Fruit fly (Drosophila melanogaster) whole organism, embryonic: ENCODE results near the gene Rad9.

Experiments
- Bgb ChIP-seq: fragments of 200-800 bp; sonication (Bioruptor generic); IDR thresholded peaks from 2 replicates; pipeline ENCODE4 v1.3.6; 2022; ENCODE audit warnings: missing biosample characterization, missing genetic modification characterization; ENCODE audit not compliant: partially characterized antibody
- CG11085 ChIP-seq: fragments of 200-800 bp; sonication (Bioruptor generic); IDR thresholded peaks from 2 replicates; pipeline ENCODE4 v1.3.6; 2022; ENCODE audit warnings: missing biosample characterization, missing genetic modification characterization
- CG12071 ChIP-seq: fragments of 200-800 bp; sonication (Bioruptor generic); optimal IDR thresholded peaks from 3 replicates; lab custom pipeline; 2018; ENCODE audit warnings: missing biosample characterization, mild to moderate bottlenecking, missing genetic modification characterization
- CG14050 ChIP-seq: fragments of 200-800 bp; sonication (Bioruptor generic); IDR thresholded peaks from 3 replicates; pipeline ENCODE4 v1.3.6; 2022; ENCODE audit warnings: missing biosample characterization, missing genetic modification characterization
- CG17385 ChIP-seq: fragments of 200-800 bp; sonication (Bioruptor generic); optimal IDR thresholded peaks from 3 replicates; lab custom pipeline; 2018; ENCODE audit warnings: missing biosample characterization, mild to moderate bottlenecking, missing genetic modification characterization
- CG17568 ChIP-seq: fragments of 200-800 bp; sonication (Bioruptor generic); optimal IDR thresholded peaks from 2 replicates; lab custom pipeline; 2018; ENCODE audit warnings: missing biosample characterization, mild to moderate bottlenecking, missing genetic modification characterization, moderate library complexity
- CG17612 ChIP-seq: fragments of 200-800 bp; sonication (Bioruptor generic); IDR thresholded peaks from 2 replicates; pipeline ENCODE4 v1.3.6; 2022; ENCODE audit warnings: missing biosample characterization, missing genetic modification characterization
- CG4617 ChIP-seq: fragments of 200-800 bp; sonication (Bioruptor generic); optimal IDR thresholded peaks from 3 replicates; lab custom pipeline; 2016; ENCODE audit warnings: missing biosample characterization, missing genetic modification characterization, borderline replicate concordance
- CG6272 ChIP-seq: fragments of 200-800 bp; sonication (Bioruptor generic); IDR thresholded peaks from 2 replicates; pipeline ENCODE4 v1.3.6; 2022; ENCODE audit warnings: missing biosample characterization, missing genetic modification characterization
- CG7556 ChIP-seq: fragments of 200-800 bp; sonication (Bioruptor generic); optimal IDR thresholded peaks from 2 replicates; lab custom pipeline; 2017; ENCODE audit warnings: missing biosample characterization, mild to moderate bottlenecking, missing genetic modification characterization
- CG7963 ChIP-seq: fragments of 200-800 bp; sonication (Bioruptor generic); IDR thresholded peaks from 3 replicates; pipeline ENCODE4 v1.3.6; 2022; ENCODE audit warnings: missing biosample characterization, missing genetic modification characterization; ENCODE audit not compliant: partially characterized antibody
- CG9609 ChIP-seq: fragments of 200-800 bp; sonication (Bioruptor generic); optimal IDR thresholded peaks from 3 replicates; lab custom pipeline; 2016; ENCODE audit warnings: missing biosample characterization, missing genetic modification characterization
- CG9797 ChIP-seq: fragments of 200-800 bp; sonication (Bioruptor generic); optimal IDR thresholded peaks from 3 replicates; lab custom pipeline; 2018; ENCODE audit warnings: missing biosample characterization, mild to moderate bottlenecking, missing genetic modification characterization
- CG9932 ChIP-seq: fragments of 200-800 bp; sonication (Bioruptor generic); IDR thresholded peaks from 2 replicates; pipeline ENCODE4 v1.3.6; 2022; ENCODE audit warnings: missing biosample characterization, missing genetic modification characterization
- CTCF ChIP-seq: fragments of 200-800 bp; sonication (Bioruptor generic); optimal IDR thresholded peaks from 2 replicates; lab custom pipeline; 2017; ENCODE audit warnings: missing biosample characterization, mild to moderate bottlenecking, missing genetic modification characterization, moderate library complexity
- Doc3 ChIP-seq: fragments of 200-800 bp; sonication (Bioruptor generic); IDR thresholded peaks from 3 replicates; pipeline ENCODE4 v1.3.6; 2022; ENCODE audit warnings: missing biosample characterization, missing genetic modification characterization; ENCODE audit not compliant: partially characterized antibody
- Dref ChIP-seq: fragments of 200-800 bp; sonication (Bioruptor generic); IDR thresholded peaks from 2 replicates; pipeline ENCODE4 v1.3.6; 2022; ENCODE audit warnings: missing biosample characterization, missing genetic modification characterization
- Fer3 ChIP-seq: fragments of 200-800 bp; sonication (Bioruptor generic); optimal IDR thresholded peaks from 2 replicates; lab custom pipeline; 2018; ENCODE audit warnings: missing biosample characterization, mild to moderate bottlenecking, missing genetic modification characterization, moderate library complexity
- Gsc ChIP-seq: fragments of 200-800 bp; sonication (Bioruptor generic); IDR thresholded peaks from 2 replicates; pipeline ENCODE4 v1.3.6; 2022; ENCODE audit warnings: missing biosample characterization, missing genetic modification characterization
- HLHmδ ChIP-seq: fragments of 200-800 bp; sonication (Bioruptor generic); optimal IDR thresholded peaks from 2 replicates; lab custom pipeline; 2018; ENCODE audit warnings: missing biosample characterization, mild to moderate bottlenecking, missing genetic modification characterization, moderate library complexity
- Hsf ChIP-seq: fragments of 200-800 bp; sonication (Bioruptor generic); optimal IDR thresholded peaks from 3 replicates; lab custom pipeline; 2016; ENCODE audit warnings: missing biosample characterization, missing genetic modification characterization
- Jarid2 ChIP-seq: fragments of 200-800 bp; sonication (Bioruptor generic); optimal IDR thresholded peaks from 3 replicates; lab custom pipeline; 2017; ENCODE audit warnings: mild to moderate bottlenecking, missing biosample characterization, missing genetic modification reagents, missing genetic modification characterization
- Kr ChIP-seq: fragments of 200-800 bp; sonication (Bioruptor generic); optimal IDR thresholded peaks from 2 replicates; lab custom pipeline; 2017; ENCODE audit warnings: missing biosample characterization, mild to moderate bottlenecking, missing genetic modification characterization
- Lpt ChIP-seq: fragments of >200 bp; optimal IDR thresholded peaks from 2 replicates; lab custom pipeline; 2018; ENCODE audit warnings: missing biosample characterization, missing genetic modification characterization
- Neu2 ChIP-seq: fragments of 200-800 bp; sonication (Bioruptor generic); optimal IDR thresholded peaks from 3 replicates; lab custom pipeline; 2016; ENCODE audit warnings: missing biosample characterization, missing genetic modification characterization, borderline replicate concordance
- PHDP ChIP-seq: fragments of 200-800 bp; sonication (Bioruptor generic); optimal IDR thresholded peaks from 3 replicates; lab custom pipeline; 2018; ENCODE audit warnings: missing biosample characterization, mild to moderate bottlenecking, missing genetic modification characterization, moderate library complexity
- Ravus ChIP-seq: fragments of 200-800 bp; sonication (Bioruptor generic); IDR thresholded peaks from 2 replicates; pipeline ENCODE4 v1.3.6; 2022; ENCODE audit warnings: missing biosample characterization, missing genetic modification characterization
- Rfx ChIP-seq: fragments of 200-800 bp; sonication (Bioruptor generic); IDR thresholded peaks from 2 replicates; pipeline ENCODE4 v1.3.6; 2022; ENCODE audit warnings: missing biosample characterization, missing genetic modification characterization
- Usf ChIP-seq: fragments of 200-800 bp; sonication (Bioruptor generic); optimal IDR thresholded peaks from 2 replicates; lab custom pipeline; 2017; ENCODE audit warnings: missing genotype, missing biosample characterization, missing genetic modification characterization
- abd-A ChIP-seq: fragments of 200-800 bp; sonication (Bioruptor generic); optimal IDR thresholded peaks from 3 replicates; lab custom pipeline; 2019; ENCODE audit warnings: missing biosample characterization, mild to moderate bottlenecking, missing genetic modification characterization, moderate library complexity
- az2 ChIP-seq: fragments of 200-800 bp; sonication (Bioruptor generic); optimal IDR thresholded peaks from 3 replicates; lab custom pipeline; 2016; ENCODE audit warnings: missing biosample characterization, missing genetic modification characterization
- chinmo ChIP-seq: fragments of 200-800 bp; sonication (Bioruptor generic); IDR thresholded peaks from 4 replicates; pipeline ENCODE4 v1.3.6; 2022; ENCODE audit warnings: missing biosample characterization, missing genetic modification characterization; ENCODE audit not compliant: partially characterized antibody
- crc ChIP-seq: fragments of 200-800 bp; sonication (Bioruptor generic); optimal IDR thresholded peaks from 2 replicates; lab custom pipeline; 2016; ENCODE audit warnings: missing biosample characterization, missing genetic modification characterization
- crol ChIP-seq: fragments of 200-800 bp; sonication (Bioruptor generic); IDR thresholded peaks from 2 replicates; pipeline ENCODE4 v1.3.6; 2022; ENCODE audit warnings: missing biosample characterization, missing genetic modification characterization
- dpn ChIP-seq, 2 experiments: fragments of 200-800 bp; sonication (Bioruptor generic); optimal IDR thresholded peaks; 3 replicates each; lab custom pipeline; 2016; ENCODE audit warnings: missing biosample characterization in 2 of 2, missing genetic modification characterization in 2 of 2
- esg ChIP-seq: fragments of 200-800 bp; sonication (Bioruptor generic); conservative IDR thresholded peaks from 2 replicates; pipeline ENCODE4 v1.3.6; 2022; ENCODE audit warnings: missing biosample characterization, missing genetic modification characterization
- gem ChIP-seq: fragments of 200-800 bp; sonication (Bioruptor generic); optimal IDR thresholded peaks from 2 replicates; lab custom pipeline; 2019; ENCODE audit warnings: missing biosample characterization, mild to moderate bottlenecking, missing genetic modification characterization, moderate library complexity
- hb ChIP-seq: fragments of 200-800 bp; sonication (Bioruptor generic); IDR thresholded peaks from 3 replicates; pipeline ENCODE4 v1.3.6; 2022; ENCODE audit warnings: missing biosample characterization, missing genetic modification characterization; ENCODE audit not compliant: partially characterized antibody
- inv ChIP-seq: fragments of 200-800 bp; sonication (Bioruptor generic); IDR thresholded peaks from 2 replicates; pipeline ENCODE4 v1.3.6; 2022; ENCODE audit warnings: missing biosample characterization, missing genetic modification characterization; ENCODE audit not compliant: partially characterized antibody
- lola ChIP-seq, 3 experiments: fragments of >200 bp in 2 of 3; fragments of 200-800 bp in 1 of 3; sonication (Bioruptor generic) in 1 of 3; optimal IDR thresholded peaks; 2 replicates each; lab custom pipeline; 2017 to 2019; ENCODE audit warnings: missing biosample characterization in 3 of 3, missing genetic modification characterization in 3 of 3, mild to moderate bottlenecking in 1 of 3, moderate library complexity in 1 of 3
- mld ChIP-seq: fragments of 200-800 bp; sonication (Bioruptor generic); IDR thresholded peaks from 3 replicates; pipeline ENCODE4 v1.3.6; 2022; ENCODE audit warnings: missing biosample characterization, missing genetic modification characterization; ENCODE audit not compliant: partially characterized antibody
- nmo ChIP-seq: fragments of 200-800 bp; sonication (Bioruptor generic); optimal IDR thresholded peaks from 2 replicates; lab custom pipeline; 2018; ENCODE audit warnings: missing biosample characterization, mild to moderate bottlenecking, missing genetic modification characterization, moderate library complexity
- psq ChIP-seq: fragments of 200-800 bp; sonication (Bioruptor generic); optimal IDR thresholded peaks from 2 replicates; lab custom pipeline; 2017; ENCODE audit warnings: missing biosample characterization, missing genetic modification characterization
- ro ChIP-seq: fragments of 200-800 bp; sonication (Bioruptor generic); IDR thresholded peaks from 2 replicates; pipeline ENCODE4 v1.3.6; 2022; ENCODE audit warnings: missing biosample characterization, missing genetic modification characterization
- schlank ChIP-seq: fragments of 200-800 bp; sonication (Bioruptor generic); optimal IDR thresholded peaks from 2 replicates; lab custom pipeline; 2018; ENCODE audit warnings: missing biosample characterization, mild to moderate bottlenecking, missing genetic modification characterization
- tll ChIP-seq, 2 experiments: fragments of 200-800 bp in 1 of 2; fragments of >200 bp in 1 of 2; sonication (Bioruptor generic) in 1 of 2; optimal IDR thresholded peaks; 2 replicates each; lab custom pipeline; 2017 to 2019; ENCODE audit warnings: missing biosample characterization in 2 of 2, missing genetic modification characterization in 2 of 2, mild to moderate bottlenecking in 1 of 2, moderate library complexity in 1 of 2
- trem ChIP-seq: fragments of 200-800 bp; optimal IDR thresholded peaks from 3 replicates; lab custom pipeline; 2019; ENCODE audit warnings: missing biosample characterization, mild to moderate bottlenecking, missing genetic modification characterization, moderate library complexity
- unpg ChIP-seq: fragments of 200-800 bp; sonication (Bioruptor generic); optimal IDR thresholded peaks from 3 replicates; lab custom pipeline; 2018; ENCODE audit warnings: missing biosample characterization, mild to moderate bottlenecking, missing genetic modification characterization, moderate library complexity
- vfl ChIP-seq: fragments of 200-800 bp; sonication (Bioruptor generic); optimal IDR thresholded peaks from 2 replicates; lab custom pipeline; 2016; ENCODE audit warnings: missing biosample characterization, missing genetic modification characterization

The Rad9 gene

dm6 chr3L:18869035-18869826 lies 3.1 kb downstream of the Rad9 start, which contains the start of gene Grx1 (continued):
- TF ChIP-seq lola (GFP tag; optimal IDR thresholded peaks at IDR 0.05; lab: Kevin White, UChicago) (peak in 1 of 3 experiments; percentile 57), Doc3 (no peak), CG9797 (GFP tag; lab: Kevin White, UChicago) (no peak), Rfx (GFP tag; lab: Robert Waterston, UW) (peak; percentile 53), trem (tag; lab: Kevin White, UChicago) (peak; percentile 59), CG6272 (GFP tag; lab: Robert Waterston, UW) (no peak), nmo (peak; percentile 56), schlank (tag; lab: Kevin White, UChicago) (no peak), Lpt (GFP tag; lab: Kevin White, UChicago) (no peak), az2 (GFP tag; lab: Kevin White, UChicago) (peak; percentile 69), CG7963 (no peak), CG17385 (GFP tag; lab: Kevin White, UChicago) (peak; percentile 51), unpg (peak; percentile 71), ro (GFP tag; lab: Robert Waterston, UW) (no peak), Fer3 (tag; lab: Kevin White, UChicago) (peak; percentile 48), mld (GFP tag; lab: Robert Waterston, UW) (no peak), CG9932 (GFP tag; lab: Robert Waterston, UW) (peak; percentile 46; the same call in 1 of the 2 replicates), PHDP (tag; lab: Kevin White, UChicago) (peak; percentile 76), Hsf (GFP tag; lab: Kevin White, UChicago) (peak; percentile 63), CTCF (GFP tag; lab: Kevin White, UChicago) (no peak), Dref (GFP tag; lab: Robert Waterston, UW) (no peak), CG4617 (GFP tag; lab: Kevin White, UChicago) (peak; percentile 54), crc (GFP tag; lab: Kevin White, UChicago) (peak; percentile 15), crol (GFP tag; lab: Robert Waterston, UW) (peak; percentile 77), Kr (GFP tag; lab: Kevin White, UChicago) (no peak), Gsc (no peak), Jarid2 (GFP tag; lab: Kevin White, UChicago) (no peak), Ravus (no peak), CG11085 (GFP tag; lab: Robert Waterston, UW) (no peak), CG14050 (GFP tag; lab: Robert Waterston, UW) (peak; percentile 24; the same call in 1 of the 3 replicates), tll (GFP tag; optimal IDR thresholded peaks at IDR 0.05; lab: Kevin White, UChicago) (peak in 1 of 2 experiments; percentile 45), gem (tag; lab: Kevin White, UChicago) (peak; percentile 75), CG12071 (no peak), abd-A (tag; lab: Kevin White, UChicago) (no peak), vfl (GFP tag; lab: Kevin White, UChicago) (no peak), psq (GFP tag; lab: Kevin White, UChicago) (no peak), CG17612 (GFP tag; lab: Robert Waterston, UW) (no peak), dpn (GFP tag; optimal IDR thresholded peaks at IDR 0.05; lab: Kevin White, UChicago) (peak; percentile 49 to 59), Neu2 (GFP tag; lab: Kevin White, UChicago) (no peak), esg (GFP tag; lab: Robert Waterston, UW) (no peak; the same call in 1 of the 2 replicates), HLHmδ (GFP tag; lab: Kevin White, UChicago) (no peak), CG17568 (peak; percentile 60), hb (GFP tag; lab: Robert Waterston, UW) (no peak), Usf (GFP tag; lab: Kevin White, UChicago) (no peak), inv (GFP tag; lab: Robert Waterston, UW) (no peak), CG9609 (GFP tag; lab: Kevin White, UChicago) (peak; percentile 14), chinmo (GFP tag; lab: Robert Waterston, UW) (no peak), Bgb (GFP tag; lab: Robert Waterston, UW) (no peak), CG7556 (GFP tag; lab: Kevin White, UChicago) (peak; percentile 52)
